Fruit fly (Drosophila melanogaster) whole organism, embryonic: ENCODE data around the gene Psa.

ENCODE experiments used
- ATbp ChIP-seq: fragments of 200-800 bp; sonication (Bioruptor generic); optimal IDR thresholded peaks from 2 replicates; lab custom pipeline; 2017; ENCODE audit warnings: missing biosample characterization, mild to moderate bottlenecking, missing genetic modification characterization, missing genetic modification reagents
- Blimp-1 ChIP-seq: fragments of 200-800 bp; sonication (Bioruptor generic); optimal IDR thresholded peaks from 3 replicates; lab custom pipeline; 2018; ENCODE audit warnings: missing biosample characterization, missing genetic modification characterization, mild to moderate bottlenecking, moderate library complexity, missing genetic modification reagents
- CG10267 ChIP-seq: fragments of 200-800 bp; sonication (Bioruptor generic); optimal IDR thresholded peaks from 2 replicates; lab custom pipeline; 2018; ENCODE audit warnings: missing biosample characterization, mild to moderate bottlenecking, missing genetic modification characterization, moderate library complexity
- CG10979 ChIP-seq: fragments of 200-800 bp; sonication (Bioruptor generic); optimal IDR thresholded peaks from 2 replicates; lab custom pipeline; 2018; ENCODE audit warnings: missing biosample characterization, mild to moderate bottlenecking, missing genetic modification characterization, moderate library complexity
- CG11247 ChIP-seq: fragments of 200-800 bp; sonication (Bioruptor generic); IDR thresholded peaks from 2 replicates; pipeline ENCODE4 v1.3.6; 2022; ENCODE audit warnings: missing biosample characterization, missing genetic modification characterization
- CG1233 ChIP-seq: fragments of 200-800 bp; sonication (Bioruptor generic); optimal IDR thresholded peaks from 4 replicates; lab custom pipeline; 2018; ENCODE audit warnings: missing biosample characterization, mild to moderate bottlenecking, missing genetic modification characterization
- CG13775 ChIP-seq: fragments of 200-800 bp; sonication (Bioruptor generic); optimal IDR thresholded peaks from 3 replicates; lab custom pipeline; 2017; ENCODE audit warnings: missing biosample characterization, mild to moderate bottlenecking, missing genetic modification characterization
- CG13894 ChIP-seq: fragments of 200-800 bp; sonication (Bioruptor generic); optimal IDR thresholded peaks from 3 replicates; lab custom pipeline; 2018; ENCODE audit warnings: missing biosample characterization, mild to moderate bottlenecking, missing genetic modification characterization, moderate library complexity
- CG14860 ChIP-seq: fragments of 200-800 bp; sonication (Bioruptor generic); IDR thresholded peaks from 3 replicates; pipeline ENCODE4 v1.3.6; 2022; ENCODE audit warnings: missing biosample characterization, missing genetic modification characterization; ENCODE audit not compliant: partially characterized antibody
- CG16779 ChIP-seq: fragments of 200-800 bp; sonication (Bioruptor generic); IDR thresholded peaks from 2 replicates; pipeline ENCODE4 v1.3.6; 2022; ENCODE audit warnings: missing biosample characterization, missing genetic modification characterization
- CG1832 ChIP-seq: fragments of 200-800 bp; sonication (Bioruptor generic); optimal IDR thresholded peaks from 2 replicates; lab custom pipeline; 2017; ENCODE audit warnings: missing biosample characterization, mild to moderate bottlenecking, missing genetic modification characterization, inconsistent platforms
- CG18599 ChIP-seq: fragments of 200-800 bp; sonication (Bioruptor generic); optimal IDR thresholded peaks from 3 replicates; lab custom pipeline; 2017; ENCODE audit warnings: missing biosample characterization, missing genetic modification characterization, mild to moderate bottlenecking, moderate library complexity, missing genetic modification reagents
- CG18764 ChIP-seq: fragments of 200-800 bp; sonication (Bioruptor generic); optimal IDR thresholded peaks from 3 replicates; lab custom pipeline; 2016; ENCODE audit warnings: missing biosample characterization, missing genetic modification characterization
- CG33213 ChIP-seq: fragments of 200-800 bp; sonication (Bioruptor generic); optimal IDR thresholded peaks from 3 replicates; lab custom pipeline; 2016; ENCODE audit warnings: missing biosample characterization, missing genetic modification characterization
- CG34224 ChIP-seq: fragments of 200-800 bp; sonication (Bioruptor generic); IDR thresholded peaks from 3 replicates; pipeline ENCODE4 v1.3.6; 2022; ENCODE audit warnings: missing biosample characterization, missing genetic modification characterization; ENCODE audit not compliant: partially characterized antibody
- CG3726 ChIP-seq: fragments of 200-800 bp; sonication (Bioruptor generic); IDR thresholded peaks from 3 replicates; pipeline ENCODE4, ENCODE4 v1.3.6; 2022; ENCODE audit warnings: missing biosample characterization, missing genetic modification characterization
- CG3995 ChIP-seq: fragments of 200-800 bp; sonication (Bioruptor generic); optimal IDR thresholded peaks from 3 replicates; lab custom pipeline; 2016; ENCODE audit warnings: missing biosample characterization, missing genetic modification characterization
- CG43689 ChIP-seq: fragments of 200-800 bp; sonication (Bioruptor generic); IDR thresholded peaks from 2 replicates; pipeline ENCODE4 v1.3.6; 2022; ENCODE audit warnings: missing biosample characterization, missing genetic modification characterization
- CG4404 ChIP-seq: fragments of 200-800 bp; sonication (Bioruptor generic); IDR thresholded peaks from 2 replicates; pipeline ENCODE4 v1.3.6; 2022; ENCODE audit warnings: missing biosample characterization, missing genetic modification characterization
- CG4424 ChIP-seq: fragments of 200-800 bp; sonication (Bioruptor generic); optimal IDR thresholded peaks from 3 replicates; lab custom pipeline; 2016; ENCODE audit warnings: missing biosample characterization, missing genetic modification characterization
- CG7745 ChIP-seq: fragments of 200-800 bp; sonication (Bioruptor generic); optimal IDR thresholded peaks from 2 replicates; lab custom pipeline; 2018; ENCODE audit warnings: missing biosample characterization, mild to moderate bottlenecking, missing genetic modification characterization, moderate library complexity
- CG8089 ChIP-seq: fragments of 200-800 bp; sonication (Bioruptor generic); optimal IDR thresholded peaks from 3 replicates; lab custom pipeline; 2016; ENCODE audit warnings: missing biosample characterization, missing genetic modification characterization
- CHES-1-like ChIP-seq: fragments of 200-800 bp; sonication (Bioruptor generic); optimal IDR thresholded peaks from 2 replicates; lab custom pipeline; 2016; ENCODE audit warnings: missing biosample characterization, missing genetic modification characterization
- Dfd ChIP-seq, 2 experiments: fragments of >200 bp; optimal IDR thresholded peaks; 2 replicates each; lab custom pipeline; 2017; ENCODE audit warnings: missing biosample characterization in 2 of 2, missing genetic modification characterization in 2 of 2
- Ets97D ChIP-seq: fragments of 200-800 bp; sonication (Bioruptor generic); optimal IDR thresholded peaks from 3 replicates; lab custom pipeline; 2016; ENCODE audit warnings: missing biosample characterization, missing genetic modification characterization
- H2.0 ChIP-seq: fragments of 200-800 bp; sonication (Bioruptor generic); IDR thresholded peaks from 2 replicates; pipeline ENCODE4 v1.3.6; 2022; ENCODE audit warnings: missing biosample characterization, missing genetic modification characterization
- Hr3 ChIP-seq: fragments of 200-800 bp; sonication (Bioruptor generic); optimal IDR thresholded peaks from 3 replicates; lab custom pipeline; 2016; ENCODE audit warnings: missing biosample characterization, missing genetic modification characterization
- MESR4 ChIP-seq: fragments of 200-800 bp; sonication (Bioruptor generic); optimal IDR thresholded peaks from 2 replicates; lab custom pipeline; 2018; ENCODE audit warnings: missing biosample characterization, mild to moderate bottlenecking, missing genetic modification characterization, moderate library complexity
- Neu2 ChIP-seq: fragments of 200-800 bp; sonication (Bioruptor generic); optimal IDR thresholded peaks from 3 replicates; lab custom pipeline; 2016; ENCODE audit warnings: missing biosample characterization, missing genetic modification characterization, borderline replicate concordance
- Poxn ChIP-seq: fragments of 200-800 bp; sonication (Bioruptor generic); IDR thresholded peaks from 2 replicates; pipeline ENCODE4 v1.3.6; 2022; ENCODE audit warnings: missing biosample characterization, missing genetic modification characterization
- Ptx1 ChIP-seq: fragments of 200-800 bp; sonication (Bioruptor generic); IDR thresholded peaks from 2 replicates; pipeline ENCODE4 v1.3.6; 2022; ENCODE audit warnings: missing biosample characterization, missing genetic modification characterization
- Ravus ChIP-seq: fragments of 200-800 bp; sonication (Bioruptor generic); IDR thresholded peaks from 2 replicates; pipeline ENCODE4 v1.3.6; 2022; ENCODE audit warnings: missing biosample characterization, missing genetic modification characterization
- Rfx ChIP-seq: fragments of 200-800 bp; sonication (Bioruptor generic); IDR thresholded peaks from 2 replicates; pipeline ENCODE4 v1.3.6; 2022; ENCODE audit warnings: missing biosample characterization, missing genetic modification characterization
- Spps ChIP-seq: fragments of 200-800 bp; sonication (Bioruptor generic); optimal IDR thresholded peaks from 2 replicates; lab custom pipeline; 2018; ENCODE audit warnings: missing biosample characterization, mild to moderate bottlenecking, missing genetic modification characterization
- Ssrp ChIP-seq: fragments of 200-800 bp; sonication (Bioruptor generic); optimal IDR thresholded peaks from 2 replicates; lab custom pipeline; 2018; ENCODE audit warnings: missing biosample characterization, mild to moderate bottlenecking, missing genetic modification characterization, moderate library complexity
- bab2 ChIP-seq: fragments of 200-800 bp; sonication (Bioruptor generic); optimal IDR thresholded peaks from 2 replicates; lab custom pipeline; 2016; ENCODE audit warnings: missing biosample characterization, missing genetic modification characterization
- cato ChIP-seq: fragments of 200-800 bp; sonication (Bioruptor generic); optimal IDR thresholded peaks from 2 replicates; lab custom pipeline; 2016; ENCODE audit warnings: missing biosample characterization, missing genetic modification characterization, borderline replicate concordance
- chn ChIP-seq: fragments of 200-800 bp; sonication (Bioruptor generic); optimal IDR thresholded peaks from 2 replicates; lab custom pipeline; 2016; ENCODE audit warnings: missing biosample characterization, missing genetic modification characterization
- dpn ChIP-seq, 2 experiments: fragments of 200-800 bp; sonication (Bioruptor generic); optimal IDR thresholded peaks; 3 replicates each; lab custom pipeline; 2016; ENCODE audit warnings: missing biosample characterization in 2 of 2, missing genetic modification characterization in 2 of 2
- eyg ChIP-seq: fragments of 200-800 bp; sonication (Bioruptor generic); optimal IDR thresholded peaks from 3 replicates; lab custom pipeline; 2016; ENCODE audit warnings: missing biosample characterization, missing genetic modification characterization
- hbn ChIP-seq: fragments of 200-800 bp; sonication (Bioruptor generic); IDR thresholded peaks from 2 replicates; pipeline ENCODE4 v1.3.6; 2022; ENCODE audit warnings: missing biosample characterization, missing genetic modification characterization; ENCODE audit not compliant: partially characterized antibody
- nau ChIP-seq: fragments of 200-800 bp; sonication (Bioruptor generic); optimal IDR thresholded peaks from 3 replicates; lab custom pipeline; 2017; ENCODE audit warnings: missing biosample characterization, mild to moderate bottlenecking, missing genetic modification characterization, missing genetic modification reagents
- pros ChIP-seq: fragments of 200-800 bp; sonication (Bioruptor generic); optimal IDR thresholded peaks from 3 replicates; lab custom pipeline; 2019; ENCODE audit warnings: missing biosample characterization, mild to moderate bottlenecking, missing genetic modification characterization, moderate library complexity
- rib ChIP-seq: fragments of 200-800 bp; sonication (Bioruptor generic); IDR thresholded peaks from 2 replicates; pipeline ENCODE4 v1.3.6; 2022; ENCODE audit warnings: missing biosample characterization, missing genetic modification characterization
- so ChIP-seq: fragments of 200-800 bp; sonication (Bioruptor generic); IDR thresholded peaks from 3 replicates; pipeline ENCODE4 v1.3.6; 2022; ENCODE audit warnings: missing biosample characterization, missing genetic modification characterization
- ssp ChIP-seq: fragments of 200-800 bp; sonication (Bioruptor generic); IDR thresholded peaks from 2 replicates; pipeline ENCODE4 v1.3.6; 2022; ENCODE audit warnings: missing biosample characterization, missing genetic modification characterization
- tap ChIP-seq: fragments of 200-800 bp; optimal IDR thresholded peaks from 3 replicates; lab custom pipeline; 2019; ENCODE audit warnings: missing biosample characterization, mild to moderate bottlenecking, missing genetic modification characterization, moderate library complexity
- vvl ChIP-seq: fragments of 200-800 bp; sonication (Bioruptor generic); IDR thresholded peaks from 2 replicates; pipeline ENCODE4 v1.3.6; 2022; ENCODE audit warnings: missing biosample characterization, missing genetic modification characterization
- wdn ChIP-seq: fragments of 200-800 bp; sonication (Bioruptor generic); IDR thresholded peaks from 2 replicates; pipeline ENCODE4 v1.3.6; 2022; ENCODE audit warnings: missing biosample characterization, missing genetic modification characterization
- z ChIP-seq: fragments of 200-800 bp; sonication (Bioruptor generic); IDR thresholded peaks from 3 replicates; pipeline ENCODE4 v1.3.6; 2022; ENCODE audit warnings: missing biosample characterization, missing genetic modification characterization

Psa gene

dm6 chr3L:1478998-1479680, 23.5 kb upstream of the Psa start (continued):
- TF ChIP-seq Dfd (GFP tag; optimal IDR thresholded peaks at IDR 0.05; lab: Kevin White, UChicago): no peak
- TF ChIP-seq chn: peak; percentile 72
- TF ChIP-seq Blimp-1 (GFP tag; lab: Kevin White, UChicago): no peak
- no peak for TF ChIP-seq rib (GFP tag; lab: Robert Waterston, UW)
- TF ChIP-seq CG8089: peak; percentile 72
- TF ChIP-seq CG10979: peak; percentile 74
- peak; percentile 56 for TF ChIP-seq Hr3 (GFP tag; lab: Kevin White, UChicago)
- TF ChIP-seq CG13775 (GFP tag; lab: Kevin White, UChicago): peak; percentile 79
- TF ChIP-seq eyg (GFP tag; lab: Kevin White, UChicago): no peak
- no peak for TF ChIP-seq cato (GFP tag; lab: Kevin White, UChicago)
- no peak for TF ChIP-seq nau (GFP tag; lab: Kevin White, UChicago)
- peak; percentile 56; the same call in 1 of the 2 replicates for TF ChIP-seq CG11247 (GFP tag; lab: Robert Waterston, UW)
- TF ChIP-seq CG3995 (GFP tag; lab: Kevin White, UChicago): no peak
- peak; percentile 47 to 58 for TF ChIP-seq dpn (GFP tag; optimal IDR thresholded peaks at IDR 0.05; lab: Kevin White, UChicago)
- TF ChIP-seq CG4404: peak; percentile 95
- no peak for TF ChIP-seq hbn
- peak; percentile 52 for TF ChIP-seq CG33213
- TF ChIP-seq wdn (GFP tag; lab: Robert Waterston, UW): no peak
- no peak for TF ChIP-seq CG13894 (tag; lab: Kevin White, UChicago)
- TF ChIP-seq ATbp (GFP tag; lab: Kevin White, UChicago): no peak
- peak; percentile 60 for TF ChIP-seq ssp (GFP tag; lab: Robert Waterston, UW)
- no peak for TF ChIP-seq so (GFP tag; lab: Robert Waterston, UW)
- TF ChIP-seq Ets97D: no peak
- TF ChIP-seq CG18764: no peak
- TF ChIP-seq CHES-1-like (GFP tag; lab: Kevin White, UChicago): peak; percentile 21
- peak; percentile 73; the same call in 2 of the 3 replicates for TF ChIP-seq CG3726
- TF ChIP-seq CG1233: peak; percentile 63
- TF ChIP-seq vvl (GFP tag; lab: Robert Waterston, UW): peak; percentile 83
- TF ChIP-seq MESR4 (GFP tag; lab: Kevin White, UChicago): no peak
- no peak for TF ChIP-seq CG43689 (GFP tag; lab: Robert Waterston, UW)
- TF ChIP-seq H2.0 (GFP tag; lab: Robert Waterston, UW): peak; percentile 76
- TF ChIP-seq Spps (tag; lab: Kevin White, UChicago): peak; percentile 34
- TF ChIP-seq tap (tag; lab: Kevin White, UChicago): no peak
- TF ChIP-seq Ssrp: peak; percentile 67
- no peak for TF ChIP-seq CG7745
- TF ChIP-seq bab2 (GFP tag; lab: Kevin White, UChicago): no peak
- TF ChIP-seq CG18599 (GFP tag; lab: Kevin White, UChicago): no peak
- TF ChIP-seq CG16779 (GFP tag; lab: Robert Waterston, UW): no peak
- TF ChIP-seq Rfx (GFP tag; lab: Robert Waterston, UW): peak; percentile 55
- peak; percentile 44 for TF ChIP-seq CG10267 (tag; lab: Kevin White, UChicago)
- peak; percentile 36; the same call in 1 of the 3 replicates for TF ChIP-seq z (GFP tag; lab: Robert Waterston, UW)
- no peak for TF ChIP-seq Ravus (GFP tag; lab: Robert Waterston, UW)
- no peak for TF ChIP-seq CG14860 (GFP tag; lab: Robert Waterston, UW)
- peak; percentile 54; the same call in 1 of the 2 replicates for TF ChIP-seq Ptx1 (GFP tag; lab: Robert Waterston, UW)
- peak; percentile 66 for TF ChIP-seq CG4424
- TF ChIP-seq CG34224: no peak
- no peak for TF ChIP-seq pros (GFP tag; lab: Kevin White, UChicago)
- no peak for TF ChIP-seq Neu2 (GFP tag; lab: Kevin White, UChicago)
- no peak for TF ChIP-seq Poxn
- TF ChIP-seq CG1832 (GFP tag; lab: Kevin White, UChicago): no peak
